Fruit fly (Drosophila melanogaster): Measurements from ENCODE around the gene Rpt6R.

- TF ChIP-seq CG14711 (tag; optimal IDR thresholded peaks at IDR 0.05) (no peak), CG7101 (tag; optimal IDR thresholded peaks at IDR 0.05) (no peak)
Measured at dm6 chr3R:30561207-30561606, 22.3 kb downstream of the Rpt6R start.

All from whole organism, adult.